Fruit fly (Drosophila melanogaster): ENCODE results near the gene CG42654.

Gene CG42654

DNA sequence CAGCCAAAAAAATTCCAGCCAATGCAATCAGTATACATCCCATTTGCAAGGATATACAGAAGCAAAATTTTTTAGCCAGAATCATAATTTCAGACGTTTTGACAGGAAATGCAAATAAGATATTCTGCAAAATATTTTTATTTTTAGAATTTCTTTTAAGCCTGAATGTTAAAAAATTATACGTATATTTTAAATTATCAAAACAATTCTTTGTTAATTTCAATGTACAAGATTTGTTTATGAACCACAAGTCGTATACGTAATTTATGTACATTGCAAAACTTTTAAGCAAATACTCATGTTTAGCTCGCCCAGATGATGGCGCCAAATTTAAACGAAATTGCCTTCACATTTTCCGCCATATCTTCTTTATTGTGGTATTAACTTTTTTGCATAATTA lies at the start of gene CG42654:
CG42654 (minus strand) TSS at position 101 of the 400 bp plus-strand sequence.
- no peak for TF ChIP-seq CG17801 (GFP tag; optimal IDR thresholded peaks at IDR 0.05; ENCODE audit: partially characterized antibody)

dm6 chr3L:20003235-20003493 lies 48.8 kb upstream of the CG42654 start:
- no peak for TF ChIP-seq CG17801 (GFP tag; optimal IDR thresholded peaks at IDR 0.05; ENCODE audit: partially characterized antibody)

dm6 chr3L:20002482-20003234 lies 48.3 kb upstream of the CG42654 start, which contains the start of gene CG7668:
CG7668 (plus strand) TSS chr3L:20002736.
- peak; percentile 82 for TF ChIP-seq CG17801 (GFP tag; optimal IDR thresholded peaks at IDR 0.05; ENCODE audit: partially characterized antibody)

DNA sequence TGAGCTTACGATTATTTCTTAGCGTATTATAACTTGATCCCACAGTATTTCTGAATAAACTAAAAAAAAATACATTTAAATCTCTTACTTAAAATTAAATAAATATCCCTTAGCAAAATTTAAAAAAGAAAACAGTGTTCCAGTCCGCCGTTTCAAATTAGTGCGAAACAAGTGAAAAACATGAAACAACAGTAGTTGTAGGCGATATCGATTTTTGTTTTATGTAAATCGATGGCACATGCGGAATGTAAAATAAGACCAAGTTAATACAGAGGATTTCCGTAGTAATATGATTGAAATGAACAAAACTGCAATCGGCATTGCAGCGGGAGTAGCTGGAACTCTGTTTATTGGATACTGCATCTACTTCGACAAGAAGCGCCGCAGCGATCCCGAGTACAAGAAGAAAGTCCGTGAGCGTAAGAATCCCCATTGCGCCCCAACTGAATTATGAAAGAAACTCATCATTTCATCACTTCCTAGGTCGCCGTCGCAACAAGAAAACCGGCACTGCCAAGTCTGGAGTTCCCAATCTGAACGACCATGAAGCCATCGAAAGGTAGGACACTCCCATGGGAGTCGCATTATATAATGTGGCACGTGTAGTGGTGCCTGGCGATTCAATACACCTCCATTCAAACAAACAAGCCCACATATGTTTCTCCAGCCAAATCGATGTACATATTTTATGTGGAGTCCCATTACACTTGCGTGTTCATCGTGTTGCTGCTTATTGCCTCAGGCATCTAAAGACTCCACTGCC lies 46.7 kb upstream of the CG42654 start:
- TF ChIP-seq CG17801 (GFP tag; optimal IDR thresholded peaks at IDR 0.05; ENCODE audit: partially characterized antibody), result no peak

DNA sequence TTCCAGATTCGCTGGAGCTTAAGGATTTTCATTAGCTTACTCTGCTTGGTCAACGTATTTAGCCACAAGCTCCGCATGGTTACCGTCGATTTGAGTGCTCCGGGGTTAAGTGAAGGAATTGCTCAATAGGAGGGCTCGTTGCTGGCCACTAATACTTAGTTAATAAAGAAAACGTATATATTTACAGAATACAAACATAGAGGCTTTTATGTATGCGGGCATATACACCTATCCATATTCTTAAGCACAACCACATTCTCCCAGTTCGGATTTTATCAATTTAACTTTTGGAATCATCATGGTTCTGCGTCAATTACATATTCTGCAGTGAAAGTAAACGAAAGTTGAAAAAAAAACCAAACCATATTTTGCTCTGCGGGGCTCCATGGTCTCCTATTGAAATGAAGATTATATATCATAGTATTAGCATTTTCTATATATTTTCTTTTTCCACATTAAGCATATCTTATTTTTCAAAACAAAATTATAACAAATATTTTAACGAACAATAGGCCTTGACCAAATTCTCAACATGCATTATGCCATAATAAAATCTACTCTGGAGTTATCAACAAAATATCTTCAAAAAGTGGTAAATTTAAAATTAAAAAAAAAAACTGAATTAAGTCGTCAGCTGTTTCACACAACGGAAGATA lies 45.9 kb upstream of the CG42654 start, which contains the start of the genes Tom20 and Gabat:
Tom20 (plus strand) TSS at position 564 of the 656 bp plus-strand sequence.
Gabat (minus strand) TSS at position 606 of the 656 bp plus-strand sequence.
- no peak for TF ChIP-seq CG17801 (GFP tag; optimal IDR thresholded peaks at IDR 0.05; ENCODE audit: partially characterized antibody)

dm6 chr3L:19994015-19994414 lies 39.7 kb upstream of the CG42654 start:
- TF ChIP-seq CG17801 (GFP tag; optimal IDR thresholded peaks at IDR 0.05; ENCODE audit: partially characterized antibody), result no peak

DNA sequence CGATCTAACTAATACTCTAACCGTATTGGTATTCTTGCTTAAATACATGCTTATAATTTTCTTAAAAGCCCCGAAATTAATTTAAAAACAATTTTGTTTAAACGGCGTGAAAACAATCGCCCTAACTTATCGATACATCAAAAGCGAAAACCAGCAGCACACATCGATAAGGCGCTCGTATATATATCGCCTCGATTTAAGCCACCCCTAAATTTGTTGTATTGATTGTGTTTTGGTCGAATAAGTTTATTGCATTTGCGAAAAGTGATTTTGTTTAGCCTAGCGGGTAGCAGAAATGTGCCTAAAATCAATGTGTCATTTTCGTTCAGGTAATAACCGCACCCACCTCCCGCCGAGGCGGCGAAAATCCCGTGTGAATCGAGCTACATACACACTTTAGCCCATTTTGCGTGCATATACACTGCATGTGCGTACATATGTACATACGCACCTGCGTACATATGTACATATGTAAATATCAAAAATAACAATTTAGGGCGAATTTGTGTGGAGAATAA lies 37.4 kb upstream of the CG42654 start, which contains the start of the genes CG7646 and Nca:
CG7646 (plus strand) TSS at position 174 of the 518 bp plus-strand sequence.
Nca (plus strand) TSS at position 174 of the 518 bp plus-strand sequence.
- no peak for TF ChIP-seq CG17801 (GFP tag; optimal IDR thresholded peaks at IDR 0.05; ENCODE audit: partially characterized antibody)

DNA sequence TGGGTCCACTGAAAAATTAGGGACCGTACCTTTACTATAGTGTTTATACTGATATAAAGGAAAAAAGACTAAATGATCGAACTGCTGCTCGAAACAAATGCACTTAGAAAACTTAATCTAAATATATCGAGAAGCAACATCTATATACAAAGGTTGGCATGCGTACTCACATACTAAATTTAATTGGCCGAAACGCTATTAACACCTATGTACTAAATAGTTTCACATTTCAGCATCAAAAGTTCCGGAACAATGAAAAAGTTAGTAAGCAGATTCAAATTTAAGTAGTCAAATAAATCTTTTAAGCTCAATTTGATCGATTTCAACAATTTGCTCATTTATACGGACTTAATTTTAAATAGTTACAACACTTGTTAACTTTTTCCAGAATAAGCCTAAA lies 36.8 kb upstream of the CG42654 start, which contains the start of gene fln:
fln (minus strand) TSS at position 101 of the 400 bp plus-strand sequence.
- TF ChIP-seq CG17801 (GFP tag; optimal IDR thresholded peaks at IDR 0.05; ENCODE audit: partially characterized antibody), result no peak

- no peak for TF ChIP-seq CG17801 (GFP tag; optimal IDR thresholded peaks at IDR 0.05; ENCODE audit: partially characterized antibody)
These were observed 34.6 kb upstream of the CG42654 start, which contains the start of gene Csas for dm6 chr3L:19988891-19989290. Csas (minus strand) TSS chr3L:19988991.

dm6 chr3L:19985768-19986167 lies 31.4 kb upstream of the CG42654 start, which contains the start of the genes hale and schuy:
hale (minus strand) TSS chr3L:19985868.
schuy (plus strand) TSS chr3L:19986093.
- no peak for TF ChIP-seq CG17801 (GFP tag; optimal IDR thresholded peaks at IDR 0.05; ENCODE audit: partially characterized antibody)

DNA sequence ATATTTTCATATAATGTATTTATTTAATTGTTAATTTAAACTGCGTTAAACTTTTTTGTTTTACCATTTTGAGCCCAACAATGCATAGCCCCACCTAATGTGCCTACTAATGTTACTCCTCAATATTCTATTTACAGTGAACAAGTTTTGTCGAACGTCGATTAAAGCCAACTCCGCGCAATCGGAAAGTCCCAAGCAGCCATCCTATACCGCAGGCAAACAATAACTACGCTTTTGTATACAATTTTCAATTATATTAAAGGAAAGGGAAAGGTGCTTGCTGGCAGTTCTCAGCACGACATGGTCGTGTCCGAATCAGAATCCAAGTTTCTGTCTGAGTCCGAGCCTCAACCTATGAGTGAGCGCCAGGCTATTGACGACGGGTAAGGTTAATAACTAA lies 27.1 kb upstream of the CG42654 start, which contains the start of gene CG17732:
CG17732 (plus strand) TSS at position 301 of the 400 bp plus-strand sequence.
- TF ChIP-seq CG17801 (GFP tag; optimal IDR thresholded peaks at IDR 0.05; ENCODE audit: partially characterized antibody), result no peak

DNA sequence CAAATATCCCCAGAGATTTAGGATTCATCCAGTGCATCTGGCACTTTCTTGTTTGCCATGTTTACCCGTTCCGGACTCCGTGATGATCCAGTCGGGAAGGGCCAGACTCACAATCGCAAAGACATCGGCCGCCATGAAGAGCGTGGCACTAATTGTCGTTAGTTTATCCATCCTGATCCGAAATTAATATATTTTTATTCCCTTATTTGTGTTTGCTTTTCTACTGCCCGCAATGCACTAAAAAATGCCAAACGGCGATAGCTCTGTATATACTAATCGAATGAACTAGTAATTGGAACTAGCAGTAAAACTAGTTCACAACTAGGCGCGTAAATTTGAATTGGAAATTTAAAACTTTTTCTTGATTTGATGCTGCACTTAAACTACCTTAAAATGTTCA lies 25.3 kb upstream of the CG42654 start, which contains the start of gene CG14182:
CG14182 (minus strand) TSS at position 221 of the 400 bp plus-strand sequence.
- TF ChIP-seq CG17801 (GFP tag; optimal IDR thresholded peaks at IDR 0.05; ENCODE audit: partially characterized antibody), result peak; percentile 2

dm6 chr3L:19978088-19978487 lies 23.8 kb upstream of the CG42654 start:
- no peak for TF ChIP-seq CG17801 (GFP tag; optimal IDR thresholded peaks at IDR 0.05; ENCODE audit: partially characterized antibody)

dm6 chr3L:19968725-19969598 lies 14.6 kb upstream of the CG42654 start:
- no peak for TF ChIP-seq CG17801 (GFP tag; optimal IDR thresholded peaks at IDR 0.05; ENCODE audit: partially characterized antibody)

All from ovary, adult (tissue).